Worm (Caenorhabditis elegans) whole organism, L4 larva: Measurements from ENCODE around the gene ins-35.
A peak's percentile ranks its signal among the peaks of the same experiment; 100 is the strongest.

Experiments used
- D1046.2 ChIP-seq: fragments of 200-800 bp; sonication (Bioruptor generic); IDR thresholded peaks from 2 replicates; pipeline ENCODE4 v1.3.6; 2022; ENCODE audit warnings: missing genetic modification characterization, missing compliant biosample characterization
- F44E2.7 ChIP-seq: fragments of 200-800 bp; sonication (Bioruptor generic); IDR thresholded peaks from 2 replicates; pipeline ENCODE4 v2.1.2; 2022; ENCODE audit warnings: missing genetic modification characterization, missing compliant biosample characterization
- F49E8.2 ChIP-seq: sonication (generic microtip); optimal IDR thresholded peaks from 2 replicates; lab custom pipeline; 2016; ENCODE audit warnings: missing compliant biosample characterization, mild to moderate bottlenecking, missing genetic modification characterization, borderline replicate concordance
- T20F7.1 ChIP-seq: fragments of 200-800 bp; sonication (Bioruptor generic); optimal IDR thresholded peaks from 2 replicates; lab custom pipeline; 2018; ENCODE audit warnings: mild to moderate bottlenecking, missing genetic modification characterization, missing compliant biosample characterization
- T26A8.4 ChIP-seq: fragments of 200-800 bp; sonication (Bioruptor generic); IDR thresholded peaks from 2 replicates; pipeline ENCODE4 v1.3.6; 2022; ENCODE audit warnings: missing genetic modification characterization, missing compliant biosample characterization
- Y75B8A.6 ChIP-seq: fragments of 200-800 bp; sonication (Bioruptor generic); IDR thresholded peaks from 2 replicates; pipeline ENCODE4 v1.3.6; 2022; ENCODE audit warnings: missing genetic modification reagents, missing genetic modification characterization, missing compliant biosample characterization
- ZK337.2 ChIP-seq: fragments of 200-800 bp; sonication (Bioruptor generic); IDR thresholded peaks from 2 replicates; pipeline ENCODE4 v1.3.6; 2022; ENCODE audit warnings: missing genetic modification reagents, missing genetic modification characterization, missing compliant biosample characterization
- aha-1 ChIP-seq: fragments of 150-350 bp; peaks from one replicate; lab custom pipeline; 2014; ENCODE audit warnings: missing biosample characterization, missing genetic modification characterization
- ceh-20 ChIP-seq: fragments of 200-800 bp; sonication (Bioruptor generic); IDR thresholded peaks from 2 replicates; pipeline ENCODE4 v1.3.6; 2022; ENCODE audit warnings: missing genetic modification reagents, missing genetic modification characterization, missing compliant biosample characterization
- ceh-28 ChIP-seq: fragments of 150-350 bp; optimal IDR thresholded peaks from 2 replicates; lab custom pipeline; 2014; ENCODE audit warnings: missing biosample characterization, missing genetic modification reagents, missing genetic modification characterization
- ceh-32 ChIP-seq: sonication (generic microtip); optimal IDR thresholded peaks from 2 replicates; lab custom pipeline; 2016; ENCODE audit warnings: mild to moderate bottlenecking, missing genetic modification characterization, missing compliant biosample characterization; ENCODE audit not compliant: poor library complexity
- cey-2 ChIP-seq: sonication (generic microtip); optimal IDR thresholded peaks from 3 replicates; lab custom pipeline; 2017; ENCODE audit warnings: missing genetic modification characterization, mild to moderate bottlenecking, missing compliant biosample characterization, antibody characterized with exemption, borderline replicate concordance; ENCODE audit not compliant: insufficient read depth
- daf-19 ChIP-seq: fragments of 200-800 bp; sonication (Bioruptor generic); conservative IDR thresholded peaks from 2 replicates; pipeline ENCODE4 v1.3.6; 2022; ENCODE audit warnings: missing genetic modification characterization, missing compliant biosample characterization
- dmd-6 ChIP-seq: fragments of 200-800 bp; sonication (Bioruptor generic); IDR thresholded peaks from 2 replicates; pipeline ENCODE4 v1.3.6; 2022; ENCODE audit warnings: missing genetic modification reagents, missing genetic modification characterization, missing compliant biosample characterization
- dmd-9 ChIP-seq: fragments of 200-800 bp; sonication (Bioruptor generic); IDR thresholded peaks from 2 replicates; pipeline ENCODE4 v1.3.6; 2022; ENCODE audit warnings: missing genetic modification reagents, missing genetic modification characterization, missing compliant biosample characterization
- dpl-1 ChIP-seq: fragments of 150-350 bp; optimal IDR thresholded peaks from 2 replicates; lab custom pipeline; 2014; ENCODE audit warnings: missing biosample characterization, missing genetic modification reagents, missing genetic modification characterization
- dve-1 ChIP-seq: sonication (generic microtip); optimal IDR thresholded peaks from 2 replicates; lab custom pipeline; 2017; ENCODE audit warnings: antibody characterized with exemption, mild to moderate bottlenecking, missing genetic modification characterization, missing compliant biosample characterization; ENCODE audit not compliant: insufficient read depth
- hlh-11 ChIP-seq: fragments of 200-800 bp; sonication (Bioruptor generic); optimal IDR thresholded peaks from 2 replicates; lab custom pipeline; 2018; ENCODE audit warnings: mild to moderate bottlenecking, missing genetic modification characterization, missing compliant biosample characterization
- hlh-30 ChIP-seq: sonication (generic microtip); optimal IDR thresholded peaks from 2 replicates; lab custom pipeline; 2017; ENCODE audit warnings: antibody characterized with exemption, mild to moderate bottlenecking, missing genetic modification characterization, missing compliant biosample characterization; ENCODE audit not compliant: insufficient read depth
- lim-7 ChIP-seq: fragments of 200-800 bp; sonication (Bioruptor generic); IDR thresholded peaks from 2 replicates; pipeline ENCODE4 v1.3.6; 2022; ENCODE audit warnings: missing genetic modification characterization, missing compliant biosample characterization
- lin-13 ChIP-seq: fragments of 150-350 bp; optimal IDR thresholded peaks from 2 replicates; lab custom pipeline; 2014; ENCODE audit warnings: missing biosample characterization, missing genetic modification reagents, missing genetic modification characterization
- lin-39 ChIP-seq: fragments of 150-350 bp; optimal IDR thresholded peaks from 2 replicates; lab custom pipeline; 2014; ENCODE audit warnings: missing biosample characterization, missing genetic modification reagents, missing genetic modification characterization
- lsy-2 ChIP-seq, 2 experiments: fragments of 150-350 bp in 1 of 2; sonication (generic microtip) in 1 of 2; optimal IDR thresholded peaks; 2 replicates each; lab custom pipeline; 2014 to 2017; ENCODE audit warnings: missing biosample characterization in 2 of 2, missing genetic modification characterization in 2 of 2
- mdl-1 ChIP-seq, 2 experiments: fragments of 150-350 bp in 1 of 2; sonication (generic microtip) in 1 of 2; optimal IDR thresholded peaks; 2 replicates each; lab custom pipeline; 2014 to 2017; ENCODE audit warnings: missing biosample characterization in 2 of 2, missing genetic modification characterization in 2 of 2
- nhr-10 ChIP-seq: fragments of 150-350 bp; optimal IDR thresholded peaks from 2 replicates; lab custom pipeline; 2014; ENCODE audit warnings: missing biosample characterization, missing genetic modification characterization
- nhr-111 ChIP-seq: fragments of 200-800 bp; sonication (Bioruptor generic); optimal IDR thresholded peaks from 2 replicates; lab custom pipeline; 2018; ENCODE audit warnings: mild to moderate bottlenecking, missing genetic modification characterization, missing compliant biosample characterization
- nhr-25 ChIP-seq: sonication (generic microtip); optimal IDR thresholded peaks from 2 replicates; lab custom pipeline; 2017; ENCODE audit warnings: missing genetic modification characterization, mild to moderate bottlenecking, missing compliant biosample characterization, antibody characterized with exemption, moderate library complexity, borderline replicate concordance; ENCODE audit not compliant: insufficient read depth
- nhr-28 ChIP-seq: fragments of 150-350 bp; optimal IDR thresholded peaks from 2 replicates; lab custom pipeline; 2014; ENCODE audit warnings: missing biosample characterization, missing genetic modification characterization
- nhr-42 ChIP-seq: fragments of 200-800 bp; sonication (Bioruptor generic); IDR thresholded peaks from 2 replicates; pipeline ENCODE4 v1.3.6; 2022; ENCODE audit warnings: missing genetic modification characterization, missing compliant biosample characterization
- nhr-48 ChIP-seq: sonication (generic microtip); optimal IDR thresholded peaks from 2 replicates; lab custom pipeline; 2016; ENCODE audit warnings: mild to moderate bottlenecking, missing genetic modification characterization, missing compliant biosample characterization
- nhr-76 ChIP-seq: fragments of 150-350 bp; optimal IDR thresholded peaks from 2 replicates; lab custom pipeline; 2014; ENCODE audit warnings: missing biosample characterization, missing genetic modification characterization
- pha-4 ChIP-seq, 2 experiments: fragments of 150-350 bp in 1 of 2; fragments of 200-800 bp in 1 of 2; sonication (Bioruptor generic) in 1 of 2; IDR thresholded peaks in 1 of 2; optimal IDR thresholded peaks in 1 of 2; 2 replicates each; pipeline versions ENCODE4 v1.3.6 to Lab custom; 2014 to 2022; ENCODE audit warnings: missing genetic modification characterization in 2 of 2, missing genetic modification reagents in 2 of 2, missing biosample characterization in 1 of 2, missing compliant biosample characterization in 1 of 2
- pqm-1 ChIP-seq: sonication (generic microtip); optimal IDR thresholded peaks from 2 replicates; lab custom pipeline; 2017; ENCODE audit warnings: missing biosample characterization, missing genetic modification characterization
- rbr-2 ChIP-seq: sonication (generic microtip); optimal IDR thresholded peaks from 2 replicates; lab custom pipeline; 2016; ENCODE audit warnings: missing genotype, missing genetic modification characterization, missing compliant biosample characterization
- set-16 ChIP-seq: fragments of 200-800 bp; sonication (Bioruptor generic); IDR thresholded peaks from 2 replicates; pipeline ENCODE4 v1.3.6; 2022; ENCODE audit warnings: missing genetic modification reagents, missing genetic modification characterization, missing compliant biosample characterization
- spr-3 ChIP-seq: fragments of 200-800 bp; sonication (Bioruptor generic); optimal IDR thresholded peaks from 2 replicates; lab custom pipeline; 2018; ENCODE audit warnings: mild to moderate bottlenecking, missing genetic modification characterization, missing compliant biosample characterization
- tra-1 ChIP-seq: fragments of 200-800 bp; sonication (Bioruptor generic); IDR thresholded peaks from 2 replicates; pipeline ENCODE4 v1.3.6; 2022; ENCODE audit warnings: missing genetic modification reagents, missing genetic modification characterization, missing compliant biosample characterization
- unc-62 ChIP-seq, 3 experiments: fragments of 150-350 bp in 1 of 3; sonication (generic microtip); optimal IDR thresholded peaks in 2 of 3; peaks in 1 of 3; 1 replicate in 1 of 3; 2 replicates in 2 of 3; lab custom pipeline; 2014 to 2017; ENCODE audit warnings: missing biosample characterization in 3 of 3, missing genetic modification characterization in 3 of 3, missing genetic modification reagents in 3 of 3, missing genotype in 1 of 3
- zfp-2 ChIP-seq: sonication (generic microtip); optimal IDR thresholded peaks from 2 replicates; lab custom pipeline; 2016; ENCODE audit warnings: mild to moderate bottlenecking, missing genetic modification characterization, missing compliant biosample characterization
- ztf-11 ChIP-seq: fragments of 150-350 bp; optimal IDR thresholded peaks from 2 replicates; lab custom pipeline; 2014; ENCODE audit warnings: missing biosample characterization, missing genetic modification characterization

ins-35 gene

DNA sequence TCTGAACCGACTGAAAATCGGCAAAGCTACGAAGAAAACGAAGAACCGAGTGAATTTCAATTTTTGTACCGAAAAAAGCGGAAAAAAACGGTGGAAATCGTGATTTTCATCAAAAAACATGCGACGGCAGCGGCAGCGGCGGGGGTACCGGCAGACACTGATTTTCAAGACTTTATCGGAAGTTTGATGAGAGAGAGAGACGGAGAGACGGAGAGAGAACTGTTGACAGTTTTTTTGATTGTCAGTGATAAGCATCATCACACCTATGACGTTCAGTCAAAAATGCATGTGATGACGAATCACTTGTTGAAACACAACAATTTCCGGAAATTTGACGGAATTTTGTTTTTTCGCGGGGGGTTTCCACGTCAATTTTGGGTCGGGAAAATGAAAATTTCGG, 38.1 kb downstream of the ins-35 start (continued):
- TF ChIP-seq F49E8.2 (tag; lab: Kevin White, UChicago) (no peak), tra-1 (GFP tag; lab: Robert Waterston, UW) (peak; percentile 81), nhr-48 (peak; percentile 38), ceh-32 (tag; lab: Kevin White, UChicago) (no peak), nhr-10 (tag; lab: Kevin White, UChicago) (no peak), hlh-30 (peak; percentile 85), dve-1 (tag; lab: Kevin White, UChicago) (peak; percentile 74), pha-4 (GFP tag; IDR thresholded peaks at IDR 0.05; lab: Robert Waterston, UW) (no peak), pha-4 (tag; optimal IDR thresholded peaks at IDR 0.05; lab: Kevin White, UChicago) (no peak), lsy-2 (tag; optimal IDR thresholded peaks at IDR 0.05; lab: Kevin White, UChicago) (peak in 1 of 2 experiments; percentile 15), zfp-2 (tag; lab: Kevin White, UChicago) (no peak), set-16 (GFP tag; lab: Robert Waterston, UW) (peak; percentile 16; the same call in 1 of the 2 replicates), hlh-11 (peak; percentile 90), F44E2.7 (no peak), rbr-2 (no peak), ZK337.2 (no peak), cey-2 (peak; percentile 33), lim-7 (GFP tag; lab: Robert Waterston, UW) (no peak), spr-3 (no peak), dmd-6 (GFP tag; lab: Robert Waterston, UW) (peak; percentile 97), nhr-42 (no peak), nhr-25 (tag; lab: Kevin White, UChicago) (no peak), aha-1 (tag; lab: Kevin White, UChicago) (peak; percentile 30), nhr-76 (tag; lab: Kevin White, UChicago) (no peak), T20F7.1 (GFP tag; lab: Kevin White, UChicago) (no peak), pqm-1 (peak; percentile 47), ztf-11 (no peak), ceh-20 (GFP tag; lab: Robert Waterston, UW) (0 out of 2 replicates have a peak, but pooled peaks have one; percentile 39), lin-13 (GFP tag; lab: Kevin White, UChicago) (peak; percentile 63), daf-19 (no peak), mdl-1 (tag; optimal IDR thresholded peaks at IDR 0.05; lab: Kevin White, UChicago) (peak in 1 of 2 experiments; percentile 46), Y75B8A.6 (GFP tag; lab: Robert Waterston, UW) (no peak), nhr-111 (GFP tag; lab: Kevin White, UChicago) (no peak), nhr-28 (peak; percentile 74), dpl-1 (GFP tag; lab: Kevin White, UChicago) (no peak), dmd-9 (GFP tag; lab: Robert Waterston, UW) (no peak)

- peak in 1 of 2 experiments; percentile 64 for TF ChIP-seq unc-62 (GFP tag; optimal IDR thresholded peaks at IDR 0.05 in 1 of 2; lab: Kevin White, UChicago)
- TF ChIP-seq unc-62 (tag; optimal IDR thresholded peaks at IDR 0.05; lab: Kevin White, UChicago), result no peak
- no peak for TF ChIP-seq T26A8.4 (GFP tag; lab: Robert Waterston, UW)
- no peak for TF ChIP-seq nhr-76 (tag; lab: Kevin White, UChicago)
- no peak for TF ChIP-seq ceh-28 (tag; lab: Kevin White, UChicago)
- no peak for TF ChIP-seq D1046.2 (GFP tag; lab: Robert Waterston, UW)
- TF ChIP-seq lin-39 (tag; lab: Kevin White, UChicago), result no peak
Observed at ce11 chrV:20413936-20414335, 38.6 kb downstream of the ins-35 start.
